Fruit fly (Drosophila melanogaster) whole organism, embryonic: ENCODE data around the gene CG13364.

ENCODE experiments used
- Antp ChIP-seq: fragments of 200-800 bp; sonication (Bioruptor generic); optimal IDR thresholded peaks from 3 replicates; lab custom pipeline; 2016; ENCODE audit warnings: missing biosample characterization, missing genetic modification characterization
- Atf-2 ChIP-seq: fragments of 200-800 bp; sonication (Bioruptor generic); optimal IDR thresholded peaks from 2 replicates; lab custom pipeline; 2016; ENCODE audit warnings: missing biosample characterization, missing genetic modification characterization
- B-H2 ChIP-seq: fragments of 200-800 bp; sonication (Bioruptor generic); optimal IDR thresholded peaks from 2 replicates; lab custom pipeline; 2018; ENCODE audit warnings: missing biosample characterization, mild to moderate bottlenecking, missing genetic modification characterization
- CG1024 ChIP-seq: fragments of 200-800 bp; sonication (Bioruptor generic); IDR thresholded peaks from 2 replicates; pipeline ENCODE4 v1.3.6; 2022; ENCODE audit warnings: missing biosample characterization, missing genetic modification characterization
- CG12104 ChIP-seq: fragments of 200-800 bp; sonication (Bioruptor generic); optimal IDR thresholded peaks from 3 replicates; lab custom pipeline; 2016; ENCODE audit warnings: missing biosample characterization, missing genetic modification characterization
- CG12769 ChIP-seq: fragments of 200-800 bp; sonication (Bioruptor generic); optimal IDR thresholded peaks from 2 replicates; lab custom pipeline; 2019; ENCODE audit warnings: missing biosample characterization, mild to moderate bottlenecking, missing genetic modification characterization, moderate library complexity
- CG13296 ChIP-seq: fragments of 200-800 bp; sonication (Bioruptor generic); optimal IDR thresholded peaks from 3 replicates; lab custom pipeline; 2018; ENCODE audit warnings: missing biosample characterization, mild to moderate bottlenecking, missing genetic modification characterization
- CG13624 ChIP-seq: fragments of 200-800 bp; sonication (Bioruptor generic); optimal IDR thresholded peaks from 2 replicates; lab custom pipeline; 2016; ENCODE audit warnings: missing biosample characterization, missing genetic modification characterization
- CG14710 ChIP-seq: fragments of 200-800 bp; sonication (Bioruptor generic); optimal IDR thresholded peaks from 3 replicates; lab custom pipeline; 2019; ENCODE audit warnings: missing biosample characterization, mild to moderate bottlenecking, missing genetic modification characterization, moderate library complexity
- CG15601 ChIP-seq: fragments of 200-800 bp; sonication (Bioruptor generic); optimal IDR thresholded peaks from 3 replicates; lab custom pipeline; 2019; ENCODE audit warnings: missing biosample characterization, mild to moderate bottlenecking, missing genetic modification characterization, moderate library complexity
- CG1603 ChIP-seq: fragments of 200-800 bp; sonication (Bioruptor generic); optimal IDR thresholded peaks from 2 replicates; lab custom pipeline; 2019; ENCODE audit warnings: missing biosample characterization, mild to moderate bottlenecking, missing genetic modification characterization, moderate library complexity
- CG1832 ChIP-seq: fragments of 200-800 bp; sonication (Bioruptor generic); optimal IDR thresholded peaks from 2 replicates; lab custom pipeline; 2017; ENCODE audit warnings: missing biosample characterization, mild to moderate bottlenecking, missing genetic modification characterization, inconsistent platforms
- CG18476 ChIP-seq: fragments of 200-800 bp; sonication (Bioruptor generic); optimal IDR thresholded peaks from 2 replicates; lab custom pipeline; 2016; ENCODE audit warnings: missing biosample characterization, mild to moderate bottlenecking, missing genetic modification characterization
- CG31224 ChIP-seq: fragments of 200-800 bp; sonication (Bioruptor generic); IDR thresholded peaks from 2 replicates; pipeline ENCODE4 v1.3.6; 2022; ENCODE audit warnings: missing biosample characterization, missing genetic modification characterization
- CG31365 ChIP-seq: fragments of 200-800 bp; sonication (Bioruptor generic); optimal IDR thresholded peaks from 2 replicates; lab custom pipeline; 2018; ENCODE audit warnings: missing biosample characterization, mild to moderate bottlenecking, missing genetic modification characterization
- CG3847 ChIP-seq: fragments of 200-800 bp; sonication (Bioruptor generic); IDR thresholded peaks from 2 replicates; pipeline ENCODE4 v1.3.6; 2022; ENCODE audit warnings: missing biosample characterization, missing genetic modification characterization
- CG6683 ChIP-seq: fragments of 200-800 bp; sonication (Bioruptor generic); optimal IDR thresholded peaks from 2 replicates; lab custom pipeline; 2017; ENCODE audit warnings: missing biosample characterization, mild to moderate bottlenecking, missing genetic modification characterization, missing genetic modification reagents
- CG8290 ChIP-seq, 3 experiments: fragments of 200-800 bp; sonication (Bioruptor generic); optimal IDR thresholded peaks; 2 replicates each; lab custom pipeline; 2016 to 2019; ENCODE audit warnings: missing biosample characterization in 3 of 3, missing genetic modification characterization in 3 of 3, mild to moderate bottlenecking in 2 of 3, moderate library complexity in 1 of 3
- CTCF ChIP-seq: fragments of 200-800 bp; sonication (Bioruptor generic); optimal IDR thresholded peaks from 2 replicates; lab custom pipeline; 2017; ENCODE audit warnings: missing biosample characterization, mild to moderate bottlenecking, missing genetic modification characterization, moderate library complexity
- Doc3 ChIP-seq: fragments of 200-800 bp; sonication (Bioruptor generic); IDR thresholded peaks from 3 replicates; pipeline ENCODE4 v1.3.6; 2022; ENCODE audit warnings: missing biosample characterization, missing genetic modification characterization; ENCODE audit not compliant: partially characterized antibody
- ERR ChIP-seq: fragments of 200-800 bp; sonication (Bioruptor generic); optimal IDR thresholded peaks from 2 replicates; lab custom pipeline; 2016; ENCODE audit warnings: missing biosample characterization, missing genetic modification characterization
- Gug ChIP-seq: fragments of 200-800 bp; sonication (Bioruptor generic); IDR thresholded peaks from 4 replicates; pipeline ENCODE4 v1.3.6; 2022; ENCODE audit warnings: missing biosample characterization, missing genetic modification characterization
- HLH54F ChIP-seq: fragments of 200-800 bp; sonication (Bioruptor generic); optimal IDR thresholded peaks from 3 replicates; lab custom pipeline; 2016; ENCODE audit warnings: missing biosample characterization, missing genetic modification characterization
- Hmx ChIP-seq: fragments of 200-800 bp; sonication (Bioruptor generic); optimal IDR thresholded peaks from 2 replicates; lab custom pipeline; 2016; ENCODE audit warnings: missing biosample characterization, missing genetic modification characterization
- Hr51 ChIP-seq, 2 experiments: fragments of 200-800 bp; sonication (Bioruptor generic); optimal IDR thresholded peaks; 2 replicates in 1 of 2; 3 replicates in 1 of 2; lab custom pipeline; 2016 to 2018; ENCODE audit warnings: missing biosample characterization in 2 of 2, missing genetic modification characterization in 2 of 2, mild to moderate bottlenecking in 1 of 2, moderate library complexity in 1 of 2
- MBD-R2 ChIP-seq: fragments of 200-800 bp; sonication (Bioruptor generic); IDR thresholded peaks from 2 replicates; pipeline ENCODE4 v1.3.6; 2022; ENCODE audit warnings: missing biosample characterization, missing genetic modification characterization
- Pdp1 ChIP-seq, 2 experiments: fragments of 200-800 bp; sonication (Bioruptor generic); optimal IDR thresholded peaks; 3 replicates each; lab custom pipeline; 2016; ENCODE audit warnings: missing biosample characterization in 2 of 2, missing genetic modification characterization in 2 of 2, mild to moderate bottlenecking in 1 of 2, moderate library complexity in 1 of 2
- Sin3A ChIP-seq: fragments of >200 bp; optimal IDR thresholded peaks from 2 replicates; lab custom pipeline; 2018
- Xrp1 ChIP-seq: fragments of 200-800 bp; sonication (Bioruptor generic); IDR thresholded peaks from 2 replicates; pipeline ENCODE4 v1.3.6; 2022; ENCODE audit warnings: missing biosample characterization, missing genetic modification characterization
- cato ChIP-seq: fragments of 200-800 bp; sonication (Bioruptor generic); optimal IDR thresholded peaks from 2 replicates; lab custom pipeline; 2016; ENCODE audit warnings: missing biosample characterization, missing genetic modification characterization, borderline replicate concordance
- crol ChIP-seq: fragments of 200-800 bp; sonication (Bioruptor generic); IDR thresholded peaks from 2 replicates; pipeline ENCODE4 v1.3.6; 2022; ENCODE audit warnings: missing biosample characterization, missing genetic modification characterization
- danr ChIP-seq: fragments of 200-800 bp; sonication (Bioruptor generic); IDR thresholded peaks from 2 replicates; pipeline ENCODE4 v1.3.6; 2022; ENCODE audit warnings: missing biosample characterization, missing genetic modification characterization
- eve ChIP-seq, 2 experiments: fragments of >200 bp; optimal IDR thresholded peaks; 2 replicates each; lab custom pipeline; 2017; ENCODE audit warnings: missing biosample characterization in 2 of 2, missing genetic modification characterization in 2 of 2
- exex ChIP-seq: fragments of 200-800 bp; sonication (Bioruptor generic); optimal IDR thresholded peaks from 4 replicates; lab custom pipeline; 2018; ENCODE audit warnings: missing biosample characterization, mild to moderate bottlenecking, missing genetic modification characterization, moderate library complexity
- ftz-f1 ChIP-seq: fragments of 200-800 bp; sonication (Bioruptor generic); optimal IDR thresholded peaks from 2 replicates; lab custom pipeline; 2016; ENCODE audit warnings: missing biosample characterization, missing genetic modification characterization
- gem ChIP-seq: fragments of 200-800 bp; sonication (Bioruptor generic); optimal IDR thresholded peaks from 2 replicates; lab custom pipeline; 2019; ENCODE audit warnings: missing biosample characterization, mild to moderate bottlenecking, missing genetic modification characterization, moderate library complexity
- gfzf ChIP-seq: fragments of 200-800 bp; sonication (Bioruptor generic); optimal IDR thresholded peaks from 2 replicates; lab custom pipeline; 2016; ENCODE audit warnings: missing biosample characterization, mild to moderate bottlenecking, missing genetic modification characterization, moderate library complexity
- hbn ChIP-seq: fragments of 200-800 bp; sonication (Bioruptor generic); IDR thresholded peaks from 2 replicates; pipeline ENCODE4 v1.3.6; 2022; ENCODE audit warnings: missing biosample characterization, missing genetic modification characterization; ENCODE audit not compliant: partially characterized antibody
- lab ChIP-seq: fragments of 200-800 bp; sonication (Bioruptor generic); optimal IDR thresholded peaks from 3 replicates; lab custom pipeline; 2017; ENCODE audit warnings: missing biosample characterization, missing genetic modification characterization, mild to moderate bottlenecking, moderate library complexity, missing genetic modification reagents
- luna ChIP-seq: fragments of 200-800 bp; sonication (Bioruptor generic); optimal IDR thresholded peaks from 2 replicates; lab custom pipeline; 2016; ENCODE audit warnings: missing biosample characterization, missing genetic modification characterization
- mirr ChIP-seq: fragments of 200-800 bp; sonication (Bioruptor generic); optimal IDR thresholded peaks from 3 replicates; lab custom pipeline; 2018; ENCODE audit warnings: missing biosample characterization, mild to moderate bottlenecking, missing genetic modification characterization
- sc ChIP-seq, 3 experiments: fragments of >200 bp in 2 of 3; fragments of 200-800 bp in 1 of 3; sonication (Bioruptor generic) in 1 of 3; optimal IDR thresholded peaks; 2 replicates in 2 of 3; 3 replicates in 1 of 3; lab custom pipeline; 2017; ENCODE audit warnings: mild to moderate bottlenecking in 1 of 3, missing biosample characterization in 1 of 3, missing genetic modification characterization in 1 of 3, missing genetic modification reagents in 1 of 3
- sd ChIP-seq: fragments of 200-800 bp; sonication (Bioruptor generic); optimal IDR thresholded peaks from 3 replicates; lab custom pipeline; 2018; ENCODE audit warnings: missing biosample characterization, mild to moderate bottlenecking, missing genetic modification characterization, moderate library complexity
- tgo ChIP-seq: fragments of 200-800 bp; sonication (Bioruptor generic); IDR thresholded peaks from 3 replicates; pipeline ENCODE4 v1.3.6; 2022; ENCODE audit warnings: missing biosample characterization, missing genetic modification characterization
- trem ChIP-seq: fragments of 200-800 bp; optimal IDR thresholded peaks from 3 replicates; lab custom pipeline; 2019; ENCODE audit warnings: missing biosample characterization, mild to moderate bottlenecking, missing genetic modification characterization, moderate library complexity
- trh ChIP-seq: fragments of 200-800 bp; sonication (Bioruptor generic); optimal IDR thresholded peaks from 2 replicates; lab custom pipeline; 2016; ENCODE audit warnings: missing biosample characterization, missing genetic modification characterization
- wor ChIP-seq: fragments of 200-800 bp; sonication (Bioruptor generic); IDR thresholded peaks from 2 replicates; pipeline ENCODE4 v1.3.6; 2022; ENCODE audit warnings: missing biosample characterization, missing genetic modification characterization
- zen ChIP-seq: fragments of 200-800 bp; sonication (Bioruptor generic); optimal IDR thresholded peaks from 3 replicates; lab custom pipeline; 2018; ENCODE audit warnings: missing biosample characterization, mild to moderate bottlenecking, missing genetic modification characterization, moderate library complexity

The CG13364 gene

dm6 chrX:655492-656379 lies 30.7 kb upstream of the CG13364 start, which contains the start of the genes Hmt4-20 and SkpA (continued):
- TF ChIP-seq Atf-2 (GFP tag; lab: Kevin White, UChicago) (no peak), trh (GFP tag; lab: Kevin White, UChicago) (no peak), trem (tag; lab: Kevin White, UChicago) (peak; percentile 84), CG14710 (tag; lab: Kevin White, UChicago) (peak; percentile 83), Hmx (no peak), sc (optimal IDR thresholded peaks at IDR 0.05; lab: Kevin White, UChicago) (no peak), sc (GFP tag; optimal IDR thresholded peaks at IDR 0.05; lab: Kevin White, UChicago) (no peak), Hr51 (GFP tag; optimal IDR thresholded peaks at IDR 0.05; lab: Kevin White, UChicago) (no peak), Gug (peak; percentile 15; the same call in 1 of the 4 replicates), Xrp1 (no peak), Doc3 (GFP tag; lab: Robert Waterston, UW) (peak; percentile 80), CTCF (GFP tag; lab: Kevin White, UChicago) (peak; percentile 53), CG3847 (GFP tag; lab: Robert Waterston, UW) (peak; percentile 37; the same call in 1 of the 2 replicates), CG18476 (GFP tag; lab: Kevin White, UChicago) (no peak), lab (GFP tag; lab: Kevin White, UChicago) (no peak), tgo (GFP tag; lab: Robert Waterston, UW) (no peak), wor (GFP tag; lab: Robert Waterston, UW) (no peak), gem (tag; lab: Kevin White, UChicago) (peak; percentile 5), CG6683 (GFP tag; lab: Kevin White, UChicago) (no peak), hbn (GFP tag; lab: Robert Waterston, UW) (peak; percentile 79), CG31365 (tag; lab: Kevin White, UChicago) (no peak), CG12769 (no peak), danr (GFP tag; lab: Robert Waterston, UW) (no peak), CG31224 (GFP tag; lab: Robert Waterston, UW) (no peak), zen (tag; lab: Kevin White, UChicago) (peak; percentile 7), B-H2 (no peak), CG12104 (GFP tag; lab: Kevin White, UChicago) (no peak), ftz-f1 (no peak), sd (tag; lab: Kevin White, UChicago) (no peak), mirr (GFP tag; lab: Kevin White, UChicago) (no peak), CG1603 (tag; lab: Kevin White, UChicago) (peak; percentile 71), ERR (GFP tag; lab: Kevin White, UChicago) (no peak), cato (GFP tag; lab: Kevin White, UChicago) (no peak), Pdp1 (GFP tag; optimal IDR thresholded peaks at IDR 0.05; lab: Kevin White, UChicago) (peak in 1 of 2 experiments; percentile 36), CG15601 (peak; percentile 5), luna (GFP tag; lab: Kevin White, UChicago) (no peak), CG13624 (GFP tag; lab: Kevin White, UChicago) (peak; percentile 37), MBD-R2 (no peak), CG8290 (GFP tag; optimal IDR thresholded peaks at IDR 0.05; lab: Kevin White, UChicago) (no peak), CG8290 (tag; optimal IDR thresholded peaks at IDR 0.05; lab: Kevin White, UChicago) (no peak), Sin3A (lab: Kevin White, UChicago) (peak; percentile 100), gfzf (GFP tag; lab: Kevin White, UChicago) (peak; percentile 93), eve (GFP tag; optimal IDR thresholded peaks at IDR 0.05; lab: Kevin White, UChicago) (no peak), exex (tag; lab: Kevin White, UChicago) (no peak), CG1832 (GFP tag; lab: Kevin White, UChicago) (peak; percentile 84), HLH54F (no peak), CG1024 (GFP tag; lab: Robert Waterston, UW) (no peak), CG13296 (GFP tag; lab: Kevin White, UChicago) (no peak), crol (GFP tag; lab: Robert Waterston, UW) (no peak), Antp (GFP tag; lab: Kevin White, UChicago) (peak; percentile 16)
